Fruit fly (Drosophila melanogaster) whole organism, embryonic: ENCODE results near the gene CG32801.

Experiments
- Abd-B ChIP-seq: fragments of 200-800 bp; sonication (Bioruptor generic); optimal IDR thresholded peaks from 2 replicates; lab custom pipeline; 2018; ENCODE audit warnings: missing biosample characterization, mild to moderate bottlenecking, missing genetic modification characterization, moderate library complexity
- Aef1 ChIP-seq: fragments of 200-800 bp; sonication (Bioruptor generic); IDR thresholded peaks from 3 replicates; pipeline ENCODE4 v1.3.6; 2022; ENCODE audit warnings: missing biosample characterization, missing genetic modification characterization
- Blimp-1 ChIP-seq: fragments of 200-800 bp; sonication (Bioruptor generic); optimal IDR thresholded peaks from 3 replicates; lab custom pipeline; 2018; ENCODE audit warnings: missing biosample characterization, missing genetic modification characterization, mild to moderate bottlenecking, moderate library complexity, missing genetic modification reagents
- CG12071 ChIP-seq: fragments of 200-800 bp; sonication (Bioruptor generic); optimal IDR thresholded peaks from 3 replicates; lab custom pipeline; 2018; ENCODE audit warnings: missing biosample characterization, mild to moderate bottlenecking, missing genetic modification characterization
- CG12155 ChIP-seq: fragments of 200-800 bp; sonication (Bioruptor generic); optimal IDR thresholded peaks from 3 replicates; lab custom pipeline; 2016; ENCODE audit warnings: missing biosample characterization, missing genetic modification characterization
- CG12942 ChIP-seq: fragments of 200-800 bp; sonication (Bioruptor generic); optimal IDR thresholded peaks from 3 replicates; lab custom pipeline; 2016; ENCODE audit warnings: missing biosample characterization, missing genetic modification characterization
- CG13424 ChIP-seq: fragments of 200-800 bp; sonication (Bioruptor generic); optimal IDR thresholded peaks from 2 replicates; lab custom pipeline; 2019; ENCODE audit warnings: missing biosample characterization, mild to moderate bottlenecking, missing genetic modification characterization, moderate library complexity
- CG15073 ChIP-seq: fragments of 200-800 bp; sonication (Bioruptor generic); optimal IDR thresholded peaks from 2 replicates; lab custom pipeline; 2016; ENCODE audit warnings: missing biosample characterization, missing genetic modification characterization
- CG15601 ChIP-seq: fragments of 200-800 bp; sonication (Bioruptor generic); optimal IDR thresholded peaks from 3 replicates; lab custom pipeline; 2019; ENCODE audit warnings: missing biosample characterization, mild to moderate bottlenecking, missing genetic modification characterization, moderate library complexity
- CG15696 ChIP-seq: fragments of 200-800 bp; sonication (Bioruptor generic); optimal IDR thresholded peaks from 2 replicates; lab custom pipeline; 2019; ENCODE audit warnings: missing biosample characterization, mild to moderate bottlenecking, missing genetic modification characterization, moderate library complexity
- CG16779 ChIP-seq: fragments of 200-800 bp; sonication (Bioruptor generic); IDR thresholded peaks from 2 replicates; pipeline ENCODE4 v1.3.6; 2022; ENCODE audit warnings: missing biosample characterization, missing genetic modification characterization
- CG17829 ChIP-seq: fragments of 200-800 bp; optimal IDR thresholded peaks from 2 replicates; lab custom pipeline; 2019; ENCODE audit warnings: missing biosample characterization, mild to moderate bottlenecking, missing genetic modification characterization, moderate library complexity
- CG30020 ChIP-seq: fragments of 200-800 bp; optimal IDR thresholded peaks from 2 replicates; lab custom pipeline; 2019; ENCODE audit warnings: missing biosample characterization, mild to moderate bottlenecking, missing genetic modification characterization, moderate library complexity
- CG30403 ChIP-seq: fragments of 200-800 bp; sonication (Bioruptor generic); optimal IDR thresholded peaks from 3 replicates; lab custom pipeline; 2016; ENCODE audit warnings: missing biosample characterization, missing genetic modification characterization
- CG3281 ChIP-seq: fragments of 200-800 bp; sonication (Bioruptor generic); optimal IDR thresholded peaks from 3 replicates; lab custom pipeline; 2017; ENCODE audit warnings: missing biosample characterization, mild to moderate bottlenecking, missing genetic modification characterization
- CG34422 ChIP-seq: fragments of 200-800 bp; sonication (Bioruptor generic); IDR thresholded peaks from 3 replicates; pipeline ENCODE4 v1.3.6; 2022; ENCODE audit warnings: missing biosample characterization, missing genetic modification characterization
- CG42726 ChIP-seq: fragments of 200-800 bp; sonication (Bioruptor generic); IDR thresholded peaks from 2 replicates; pipeline ENCODE4 v1.3.6; 2022; ENCODE audit warnings: missing biosample characterization, missing genetic modification characterization; ENCODE audit not compliant: partially characterized antibody
- CG4282 ChIP-seq: fragments of 200-800 bp; sonication (Bioruptor generic); optimal IDR thresholded peaks from 2 replicates; lab custom pipeline; 2016; ENCODE audit warnings: missing biosample characterization, missing genetic modification characterization
- CG43689 ChIP-seq: fragments of 200-800 bp; sonication (Bioruptor generic); IDR thresholded peaks from 2 replicates; pipeline ENCODE4 v1.3.6; 2022; ENCODE audit warnings: missing biosample characterization, missing genetic modification characterization
- CG6854 ChIP-seq: fragments of 200-800 bp; sonication (Bioruptor generic); optimal IDR thresholded peaks from 3 replicates; lab custom pipeline; 2017; ENCODE audit warnings: missing biosample characterization, mild to moderate bottlenecking, missing genetic modification characterization
- CG8765 ChIP-seq: fragments of 200-800 bp; sonication (Bioruptor generic); IDR thresholded peaks from 2 replicates; pipeline ENCODE4 v1.3.6; 2022; ENCODE audit warnings: missing biosample characterization, missing genetic modification characterization
- CkIIα-i1 ChIP-seq: fragments of 200-800 bp; sonication (Bioruptor generic); IDR thresholded peaks from 2 replicates; pipeline ENCODE4 v1.3.6; 2022; ENCODE audit warnings: missing biosample characterization, missing genetic modification characterization
- D19A ChIP-seq: fragments of 200-800 bp; optimal IDR thresholded peaks from 3 replicates; lab custom pipeline; 2019; ENCODE audit warnings: missing biosample characterization, mild to moderate bottlenecking, missing genetic modification characterization, moderate library complexity
- D19B ChIP-seq: fragments of 200-800 bp; sonication (Bioruptor generic); optimal IDR thresholded peaks from 2 replicates; lab custom pipeline; 2017; ENCODE audit warnings: missing biosample characterization, mild to moderate bottlenecking, missing genetic modification characterization
- Doc2 ChIP-seq: fragments of 200-800 bp; sonication (Bioruptor generic); IDR thresholded peaks from 2 replicates; pipeline ENCODE4 v1.3.6; 2022; ENCODE audit warnings: missing biosample characterization, missing genetic modification characterization
- Fer3 ChIP-seq: fragments of 200-800 bp; sonication (Bioruptor generic); optimal IDR thresholded peaks from 2 replicates; lab custom pipeline; 2018; ENCODE audit warnings: missing biosample characterization, mild to moderate bottlenecking, missing genetic modification characterization, moderate library complexity
- Max ChIP-seq: fragments of 200-800 bp; sonication (Bioruptor generic); optimal IDR thresholded peaks from 2 replicates; lab custom pipeline; 2016; ENCODE audit warnings: missing biosample characterization, mild to moderate bottlenecking, missing genetic modification characterization
- Sox100B ChIP-seq: fragments of 200-800 bp; sonication (Bioruptor generic); optimal IDR thresholded peaks from 3 replicates; lab custom pipeline; 2018; ENCODE audit warnings: missing biosample characterization, mild to moderate bottlenecking, missing genetic modification characterization
- Taf1 ChIP-seq: fragments of 200-800 bp; sonication (Bioruptor generic); IDR thresholded peaks from 2 replicates; pipeline ENCODE4 v1.3.6; 2022; ENCODE audit warnings: missing biosample characterization, missing genetic modification characterization
- Xbp1 ChIP-seq: fragments of 200-800 bp; sonication (Bioruptor generic); optimal IDR thresholded peaks from 3 replicates; lab custom pipeline; 2016; ENCODE audit warnings: missing biosample characterization, mild to moderate bottlenecking, missing genetic modification characterization
- aop ChIP-seq: fragments of 200-800 bp; sonication (Bioruptor generic); IDR thresholded peaks from 2 replicates; pipeline ENCODE4 v1.3.6; 2022; ENCODE audit warnings: missing biosample characterization, missing genetic modification characterization
- ara ChIP-seq: fragments of 200-800 bp; sonication (Bioruptor generic); IDR thresholded peaks from 2 replicates; pipeline ENCODE4 v1.3.6; 2022; ENCODE audit warnings: missing biosample characterization, missing genetic modification characterization
- bsh ChIP-seq, 2 experiments: fragments of 200-800 bp; sonication (Bioruptor generic); optimal IDR thresholded peaks; 2 replicates each; lab custom pipeline; 2017 to 2018; ENCODE audit warnings: mild to moderate bottlenecking in 2 of 2, missing biosample characterization in 2 of 2, missing genetic modification characterization in 2 of 2, moderate library complexity in 1 of 2
- chif ChIP-seq, 2 experiments: fragments of 200-800 bp; sonication (Bioruptor generic); optimal IDR thresholded peaks; 3 replicates each; lab custom pipeline; 2016; ENCODE audit warnings: missing biosample characterization in 2 of 2, missing genetic modification characterization in 2 of 2
- danr ChIP-seq: fragments of 200-800 bp; sonication (Bioruptor generic); IDR thresholded peaks from 2 replicates; pipeline ENCODE4 v1.3.6; 2022; ENCODE audit warnings: missing biosample characterization, missing genetic modification characterization
- dm ChIP-seq: fragments of 200-800 bp; sonication (Bioruptor generic); optimal IDR thresholded peaks from 3 replicates; lab custom pipeline; 2016; ENCODE audit warnings: missing biosample characterization, missing genetic modification characterization
- fd96Cb ChIP-seq: fragments of 200-800 bp; sonication (Bioruptor generic); optimal IDR thresholded peaks from 2 replicates; lab custom pipeline; 2018; ENCODE audit warnings: missing biosample characterization, mild to moderate bottlenecking, missing genetic modification characterization, moderate library complexity
- hb ChIP-seq: fragments of 200-800 bp; sonication (Bioruptor generic); IDR thresholded peaks from 3 replicates; pipeline ENCODE4 v1.3.6; 2022; ENCODE audit warnings: missing biosample characterization, missing genetic modification characterization; ENCODE audit not compliant: partially characterized antibody
- klu ChIP-seq: fragments of 200-800 bp; sonication (Bioruptor generic); IDR thresholded peaks from 2 replicates; pipeline ENCODE4 v1.3.6; 2022; ENCODE audit warnings: missing biosample characterization, missing genetic modification characterization
- lmd ChIP-seq: fragments of 200-800 bp; sonication (Bioruptor generic); IDR thresholded peaks from 2 replicates; pipeline ENCODE4 v1.3.6; 2022; ENCODE audit warnings: missing biosample characterization, missing genetic modification characterization
- nmo ChIP-seq: fragments of 200-800 bp; sonication (Bioruptor generic); optimal IDR thresholded peaks from 2 replicates; lab custom pipeline; 2018; ENCODE audit warnings: missing biosample characterization, mild to moderate bottlenecking, missing genetic modification characterization, moderate library complexity
- peb ChIP-seq: fragments of 200-800 bp; sonication (Bioruptor generic); IDR thresholded peaks from 2 replicates; pipeline ENCODE4 v1.3.6; 2022; ENCODE audit warnings: missing biosample characterization, missing genetic modification characterization
- pfk ChIP-seq: fragments of 200-800 bp; sonication (Bioruptor generic); optimal IDR thresholded peaks from 2 replicates; lab custom pipeline; 2018; ENCODE audit warnings: missing biosample characterization, mild to moderate bottlenecking, missing genetic modification characterization, moderate library complexity
- pum ChIP-seq: fragments of 200-800 bp; sonication (Bioruptor generic); optimal IDR thresholded peaks from 2 replicates; lab custom pipeline; 2016; ENCODE audit warnings: missing biosample characterization, missing genetic modification characterization
- salm ChIP-seq: fragments of 200-800 bp; sonication (Bioruptor generic); optimal IDR thresholded peaks from 2 replicates; lab custom pipeline; 2018; ENCODE audit warnings: missing biosample characterization, mild to moderate bottlenecking, missing genetic modification characterization
- sc ChIP-seq, 3 experiments: fragments of >200 bp in 2 of 3; fragments of 200-800 bp in 1 of 3; sonication (Bioruptor generic) in 1 of 3; optimal IDR thresholded peaks; 2 replicates in 2 of 3; 3 replicates in 1 of 3; lab custom pipeline; 2017; ENCODE audit warnings: mild to moderate bottlenecking in 1 of 3, missing biosample characterization in 1 of 3, missing genetic modification characterization in 1 of 3, missing genetic modification reagents in 1 of 3
- seq ChIP-seq: fragments of 200-800 bp; sonication (Bioruptor generic); IDR thresholded peaks from 2 replicates; pipeline ENCODE4 v1.3.6; 2022; ENCODE audit warnings: missing biosample characterization, missing genetic modification characterization
- slbo ChIP-seq: fragments of 200-800 bp; sonication (Bioruptor generic); IDR thresholded peaks from 2 replicates; pipeline ENCODE4 v1.3.6; 2022; ENCODE audit warnings: missing biosample characterization, missing genetic modification characterization
- ssp ChIP-seq: fragments of 200-800 bp; sonication (Bioruptor generic); IDR thresholded peaks from 2 replicates; pipeline ENCODE4 v1.3.6; 2022; ENCODE audit warnings: missing biosample characterization, missing genetic modification characterization
- wdn ChIP-seq: fragments of 200-800 bp; sonication (Bioruptor generic); IDR thresholded peaks from 2 replicates; pipeline ENCODE4 v1.3.6; 2022; ENCODE audit warnings: missing biosample characterization, missing genetic modification characterization

CG32801 gene

DNA sequence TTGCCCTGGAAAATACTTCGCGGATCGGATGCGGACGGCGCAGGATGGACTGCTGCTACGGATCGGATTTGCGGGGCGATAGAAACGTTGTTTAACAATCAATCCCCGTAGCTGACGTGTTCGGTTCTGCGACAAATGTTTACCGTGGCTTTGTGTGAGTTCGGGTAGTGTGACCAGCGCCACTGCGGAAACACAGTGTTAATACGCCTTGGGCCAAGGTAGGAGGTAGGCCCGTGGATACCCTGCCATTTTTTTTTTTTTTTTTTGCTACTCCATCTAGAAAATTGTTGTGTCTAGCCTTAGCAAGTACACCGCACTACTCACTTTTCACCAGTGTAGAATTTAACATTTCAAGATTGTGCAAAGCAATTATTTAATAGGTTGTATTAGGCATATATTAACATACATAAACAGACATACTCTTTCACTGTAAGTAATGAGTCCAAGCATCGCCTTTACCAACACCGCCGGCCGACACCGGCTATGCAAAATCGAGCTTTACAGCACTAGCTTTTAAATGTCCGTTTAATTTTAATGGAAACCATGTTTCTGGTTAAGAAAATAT is 41.3 kb downstream of the CG32801 start, which contains the start of gene deltaCOP (continued):
- TF ChIP-seq Blimp-1: peak; percentile 58
- TF ChIP-seq CG15696 (tag; lab: Kevin White, UChicago): peak; percentile 50
- peak; percentile 73 for TF ChIP-seq fd96Cb (tag; lab: Kevin White, UChicago)
- TF ChIP-seq CG30020: peak; percentile 41
- TF ChIP-seq danr (GFP tag; lab: Robert Waterston, UW): peak; percentile 78
- TF ChIP-seq Fer3 (tag; lab: Kevin White, UChicago): peak; percentile 64
- TF ChIP-seq slbo (GFP tag; lab: Robert Waterston, UW): peak; percentile 91
- peak; percentile 41 for TF ChIP-seq CG15601
- peak; percentile 100 for TF ChIP-seq D19A (tag; lab: Kevin White, UChicago)
- peak; percentile 93 for TF ChIP-seq CG30403 (GFP tag; lab: Kevin White, UChicago)
- no peak for TF ChIP-seq CG15073 (GFP tag; lab: Kevin White, UChicago)
- TF ChIP-seq chif (GFP tag; optimal IDR thresholded peaks at IDR 0.05; lab: Kevin White, UChicago): peak; percentile 84 to 89
- peak; percentile 88 for TF ChIP-seq Max (GFP tag; lab: Kevin White, UChicago)
- TF ChIP-seq CG6854 (GFP tag; lab: Kevin White, UChicago): no peak
- TF ChIP-seq seq: peak; percentile 82
- peak; percentile 84 for TF ChIP-seq Aef1
- peak; percentile 81 for TF ChIP-seq wdn
- TF ChIP-seq bsh (GFP tag; optimal IDR thresholded peaks at IDR 0.05; lab: Kevin White, UChicago): peak; percentile 33 to 76
- peak; percentile 51; the same call in 1 of the 2 replicates for TF ChIP-seq CG43689 (GFP tag; lab: Robert Waterston, UW)
- TF ChIP-seq D19B: peak; percentile 92
- TF ChIP-seq ssp (GFP tag; lab: Robert Waterston, UW): peak; percentile 74
- peak; percentile 26; the same call in 1 of the 2 replicates for TF ChIP-seq peb
- TF ChIP-seq CG12155 (GFP tag; lab: Kevin White, UChicago): peak; percentile 90
- TF ChIP-seq dm (GFP tag; lab: Kevin White, UChicago): peak; percentile 89
- peak; percentile 32 for TF ChIP-seq salm (tag; lab: Kevin White, UChicago)
- TF ChIP-seq pfk (GFP tag; lab: Kevin White, UChicago): no peak
- TF ChIP-seq ara: no peak
- peak; percentile 93 for TF ChIP-seq Xbp1 (GFP tag; lab: Kevin White, UChicago)
- TF ChIP-seq CG3281 (GFP tag; lab: Kevin White, UChicago): peak; percentile 80
- TF ChIP-seq CG8765 (GFP tag; lab: Robert Waterston, UW): peak; percentile 62; the same call in 1 of the 2 replicates
- peak; percentile 85 for TF ChIP-seq klu
- TF ChIP-seq Sox100B (GFP tag; lab: Kevin White, UChicago): no peak
- TF ChIP-seq nmo (GFP tag; lab: Kevin White, UChicago): peak; percentile 79
- no peak for TF ChIP-seq aop (GFP tag; lab: Robert Waterston, UW)
- TF ChIP-seq Doc2 (GFP tag; lab: Robert Waterston, UW): peak; percentile 43; the same call in 1 of the 2 replicates
- TF ChIP-seq lmd (GFP tag; lab: Robert Waterston, UW): peak; percentile 91
- TF ChIP-seq Taf1 (GFP tag; lab: Robert Waterston, UW): peak; percentile 78
- TF ChIP-seq CkIIα-i1: no peak
- TF ChIP-seq CG42726 (GFP tag; lab: Robert Waterston, UW): no peak
- peak; percentile 42 for TF ChIP-seq CG12071 (GFP tag; lab: Kevin White, UChicago)
- peak; percentile 89 for TF ChIP-seq pum (GFP tag; lab: Kevin White, UChicago)
- TF ChIP-seq Abd-B (GFP tag; lab: Kevin White, UChicago): peak; percentile 86
- TF ChIP-seq CG16779: no peak
- TF ChIP-seq CG17829 (tag; lab: Kevin White, UChicago): peak; percentile 69
- peak; percentile 86 for TF ChIP-seq CG12942
- no peak for TF ChIP-seq hb (GFP tag; lab: Robert Waterston, UW)
- peak; percentile 87 for TF ChIP-seq CG4282 (GFP tag; lab: Kevin White, UChicago)
- peak; percentile 85; the same call in 2 of the 3 replicates for TF ChIP-seq CG34422
- TF ChIP-seq CG13424 (tag; lab: Kevin White, UChicago): peak; percentile 70
- TF ChIP-seq sc (optimal IDR thresholded peaks at IDR 0.05; lab: Kevin White, UChicago): no peak
- TF ChIP-seq sc (GFP tag; optimal IDR thresholded peaks at IDR 0.05; lab: Kevin White, UChicago): no peak
